Worm (Caenorhabditis elegans): ENCODE measurements around the gene nhr-96.

ce11 chrV:2187864-2188345, 45.4 kb upstream of the nhr-96 start, which contains the start of gene Y5H2B.3:
- TF ChIP-seq tbx-8 (GFP tag; optimal IDR thresholded peaks at IDR 0.05) (no peak), nhr-76 (tag; optimal IDR thresholded peaks at IDR 0.05) (no peak), unc-39 (tag; optimal IDR thresholded peaks at IDR 0.05) (no peak), pha-4 (tag; optimal IDR thresholded peaks at IDR 0.05) (no peak), ceh-83 (GFP tag; optimal IDR thresholded peaks at IDR 0.05) (no peak), snpc-4 (tag; optimal IDR thresholded peaks at IDR 0.05) (no peak), sptf-1 (tag; optimal IDR thresholded peaks at IDR 0.05) (no peak), unc-62 (GFP tag; optimal IDR thresholded peaks at IDR 0.05) (no peak), elt-3 (tag; optimal IDR thresholded peaks at IDR 0.05) (no peak), nhr-12 (tag; optimal IDR thresholded peaks at IDR 0.05) (no peak)
